Worm (Caenorhabditis elegans) whole organism, L4/young adult: ENCODE data around the gene F55C10.5.
"Not testable (repeated sequence)": the region's sequence is repeated elsewhere in the genome, so short reads cannot be mapped to it uniquely, and the experiment has no call there.

ENCODE experiments used
- W03F9.2 ChIP-seq: fragments of 150-350 bp; optimal IDR thresholded peaks from 2 replicates; lab custom pipeline; 2014; ENCODE audit warnings: missing biosample characterization, missing genetic modification characterization
- dao-5 ChIP-seq: sonication (generic microtip); optimal IDR thresholded peaks from 2 replicates; lab custom pipeline; 2016; ENCODE audit warnings: missing genotype, missing genetic modification characterization, moderate library complexity, missing compliant biosample characterization
- him-1 ChIP-seq: sonication (generic microtip); optimal IDR thresholded peaks from 2 replicates; lab custom pipeline; 2016; ENCODE audit warnings: missing genotype, missing genetic modification reagents, missing genetic modification characterization, missing compliant biosample characterization

F55C10.5 gene

DNA sequence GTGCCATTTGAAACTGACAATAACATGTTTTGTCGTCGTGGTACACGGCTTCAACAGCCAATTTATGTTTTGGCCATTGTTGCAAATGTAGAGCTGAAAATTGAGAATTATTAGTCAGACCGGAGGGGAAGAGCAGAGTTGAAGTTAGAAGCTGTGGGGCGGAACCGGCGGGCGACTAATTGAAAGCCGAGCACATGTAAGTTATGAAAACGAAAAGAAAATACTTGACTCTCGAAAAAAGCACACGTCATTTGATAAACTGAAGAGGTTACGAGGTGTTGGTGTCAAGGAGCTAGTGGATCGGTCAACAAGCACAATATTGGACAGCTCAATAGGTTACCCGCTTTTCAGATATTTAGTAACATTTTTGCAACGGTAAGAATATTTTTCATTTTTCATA, 16.8 kb upstream of the F55C10.5 start, which contains the start of gene dop-5:
TSS of gene dop-5 (minus strand) at position 101 of the 400 bp plus-strand sequence.
- no peak for TF ChIP-seq W03F9.2 (tag; lab: Kevin White, UChicago)
- no peak for TF ChIP-seq dao-5 (tag; lab: Kevin White, UChicago)
- TF ChIP-seq him-1 (tag; lab: Kevin White, UChicago), result no peak

DNA sequence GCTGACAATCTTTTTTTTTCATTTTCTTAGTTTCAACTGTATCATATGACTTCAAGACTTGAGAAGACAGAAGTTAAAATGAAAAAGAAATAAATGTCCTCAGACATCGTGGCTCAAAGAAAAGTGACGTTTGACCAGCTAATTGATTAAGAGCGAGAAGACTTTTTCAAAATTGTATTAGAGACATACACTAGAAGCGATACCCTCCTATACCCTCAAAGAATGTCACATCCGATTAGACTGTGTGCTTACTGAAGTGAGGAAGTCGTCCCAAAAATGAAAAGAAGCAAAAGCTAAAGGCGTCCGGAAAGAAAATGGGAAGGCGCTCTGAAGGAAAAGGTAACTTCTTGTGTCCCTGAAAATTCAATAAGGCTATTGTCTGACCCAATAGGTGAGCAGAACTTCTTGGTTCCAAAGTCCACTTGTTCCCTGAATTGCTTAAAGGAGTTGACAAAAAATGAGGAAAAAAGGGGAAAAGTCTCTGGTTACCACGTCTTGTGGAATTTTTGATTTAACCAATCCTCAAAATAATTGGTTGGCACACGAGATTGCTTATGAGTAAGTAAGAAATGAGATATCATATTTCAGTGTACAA, 10.5 kb upstream of the F55C10.5 start:
- TF ChIP-seq him-1 (tag; lab: Kevin White, UChicago) (no peak), dao-5 (tag; lab: Kevin White, UChicago) (no peak), W03F9.2 (tag; lab: Kevin White, UChicago) (no peak)

DNA sequence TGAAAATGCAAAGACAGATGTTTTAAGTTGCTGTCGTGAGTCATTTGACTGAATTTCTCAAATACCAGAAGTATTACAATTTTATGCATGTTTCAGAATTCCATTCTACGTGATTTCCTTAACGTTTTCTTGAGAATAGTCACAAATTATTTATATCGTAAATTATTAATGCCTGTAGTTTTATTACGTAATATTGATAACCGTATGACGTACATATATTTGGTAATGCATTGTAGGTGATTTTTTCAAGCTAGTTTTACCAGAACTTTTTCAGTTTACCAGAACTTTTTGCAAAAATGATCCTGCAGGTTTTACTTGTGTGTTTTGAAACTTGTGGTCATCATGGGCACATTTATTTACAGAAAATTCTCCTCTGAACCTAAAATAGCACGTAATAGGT, 9.0 kb upstream of the F55C10.5 start:
- TF ChIP-seq him-1 (tag; lab: Kevin White, UChicago), result no peak
- TF ChIP-seq dao-5 (tag; lab: Kevin White, UChicago), result no peak
- no peak for TF ChIP-seq W03F9.2 (tag; lab: Kevin White, UChicago)

DNA sequence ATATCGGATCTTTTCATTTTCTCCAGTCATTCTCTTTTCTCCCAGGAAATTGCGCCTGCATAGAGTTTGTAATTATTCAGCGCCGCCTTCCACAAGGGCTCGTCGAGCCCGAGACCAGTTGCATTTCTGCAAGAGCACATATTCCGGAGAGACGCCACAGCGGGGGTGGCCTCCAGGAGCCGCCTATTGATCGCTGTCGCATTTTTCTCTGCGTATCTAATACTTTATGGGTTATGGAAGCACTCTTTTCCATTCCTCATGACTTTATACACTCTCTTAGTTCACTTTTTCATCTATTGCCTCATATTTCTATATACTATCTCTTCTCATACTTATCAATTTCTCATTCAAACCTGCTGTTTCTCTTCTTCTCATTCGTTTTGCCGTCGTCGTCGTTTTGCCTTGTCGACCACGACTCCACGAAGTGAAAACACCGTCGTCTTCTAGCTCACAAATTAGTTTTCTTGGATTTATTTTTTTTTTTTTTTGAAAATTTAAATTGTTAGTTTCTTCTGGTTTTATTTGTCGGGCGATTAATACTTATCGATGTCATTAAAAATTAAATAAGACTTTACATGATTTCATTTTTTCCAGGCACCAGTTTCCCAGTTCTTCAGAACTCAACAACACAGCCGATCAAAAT, 7.6 kb upstream of the F55C10.5 start, which contains the start of gene cnb-1:
TSS of gene cnb-1 (plus strand) at position 593 of the 643 bp plus-strand sequence.
- no peak for TF ChIP-seq dao-5 (tag; lab: Kevin White, UChicago)
- peak; percentile 79 for TF ChIP-seq him-1 (tag; lab: Kevin White, UChicago)

DNA sequence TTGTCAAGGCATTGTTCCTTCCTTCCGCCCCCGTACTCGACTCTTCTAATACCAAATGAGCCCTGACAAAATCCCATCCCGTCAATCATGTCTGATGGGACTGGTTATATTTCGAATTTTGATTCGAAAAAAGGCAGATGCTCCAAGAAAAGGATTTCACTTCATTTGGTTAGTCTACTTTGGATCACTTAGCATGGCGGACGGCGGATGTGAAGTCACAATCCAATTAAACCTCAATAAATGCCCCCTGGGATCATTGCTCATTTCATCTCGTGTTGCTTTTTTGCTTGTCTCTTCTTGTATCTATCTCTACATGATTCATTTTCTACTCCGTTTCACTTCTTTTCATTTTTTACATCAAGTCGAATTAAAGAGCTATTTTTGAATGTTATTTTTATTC, 3.6 kb upstream of the F55C10.5 start:
- TF ChIP-seq dao-5 (tag; lab: Kevin White, UChicago) (no peak), W03F9.2 (tag; lab: Kevin White, UChicago) (no peak), him-1 (tag; lab: Kevin White, UChicago) (no peak)

DNA sequence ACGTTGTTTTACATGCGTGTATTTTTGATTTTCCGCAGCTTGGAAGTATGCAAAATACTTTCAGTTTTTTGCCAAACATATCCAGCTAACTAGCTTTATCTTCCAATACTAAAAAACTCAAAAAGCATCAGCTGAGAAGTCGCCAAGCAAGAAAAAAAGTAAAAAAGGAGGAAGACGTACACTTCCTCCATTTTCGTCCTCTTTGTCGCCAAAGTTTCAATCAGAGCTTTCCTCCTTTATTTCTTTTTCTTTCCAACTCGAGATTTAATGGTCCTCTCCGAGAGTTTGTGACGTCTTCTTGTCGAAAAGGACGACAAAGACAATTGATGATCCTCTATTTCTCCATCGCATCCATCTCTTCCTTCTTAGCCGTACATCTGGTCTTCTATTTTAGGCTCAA, 2.3 kb upstream of the F55C10.5 start:
- TF ChIP-seq him-1 (tag; lab: Kevin White, UChicago) (no peak), dao-5 (tag; lab: Kevin White, UChicago) (no peak), W03F9.2 (tag; lab: Kevin White, UChicago) (no peak)

DNA sequence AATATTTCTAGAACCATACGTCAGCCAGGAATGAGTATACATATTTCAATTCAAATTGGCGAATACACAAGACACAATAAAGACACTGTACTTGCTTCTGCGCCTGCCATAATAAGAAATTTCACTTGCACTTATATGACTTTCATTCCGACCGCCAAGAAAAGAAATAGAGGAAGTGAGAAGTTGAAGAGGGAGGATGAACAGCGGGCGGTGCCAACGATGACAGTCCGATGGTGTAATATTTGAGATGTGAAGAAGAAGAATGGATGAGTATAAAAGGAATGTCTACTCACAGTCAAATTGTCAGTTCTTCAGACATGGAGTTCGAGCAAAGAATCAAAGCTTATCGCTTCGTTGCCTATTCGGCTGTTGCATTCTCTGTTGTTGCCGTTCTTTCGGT, 2.2 kb downstream of the F55C10.5 start, which contains the start of gene col-154:
TSS of gene col-154 (plus strand) at position 301 of the 400 bp plus-strand sequence.
- TF ChIP-seq W03F9.2 (tag; lab: Kevin White, UChicago) (no peak), him-1 (tag; lab: Kevin White, UChicago) (no peak), dao-5 (tag; lab: Kevin White, UChicago) (no peak)

DNA sequence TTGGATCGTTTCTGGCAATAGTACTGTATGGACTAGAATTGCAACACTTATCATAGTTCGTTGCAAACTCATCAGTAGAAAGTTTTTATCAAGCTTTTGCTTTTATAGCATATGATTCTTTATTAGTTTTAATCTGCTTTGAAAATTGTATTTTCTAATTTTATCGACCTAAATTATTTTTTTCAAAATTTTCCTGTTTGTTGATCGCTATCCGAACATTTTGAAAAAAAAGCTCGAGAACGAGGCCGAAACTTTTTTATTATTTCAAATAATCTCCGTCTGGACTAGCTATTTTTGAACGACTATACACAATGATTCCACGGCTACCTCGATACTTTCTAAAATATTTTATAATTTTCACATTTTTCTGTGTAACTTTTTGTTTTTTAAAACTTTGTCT, 3.5 kb downstream of the F55C10.5 start, which contains the start of gene F55C10.4:
TSS of gene F55C10.4 (plus strand) at position 301 of the 400 bp plus-strand sequence.
- TF ChIP-seq dao-5 (tag; lab: Kevin White, UChicago) (no peak), W03F9.2 (tag; lab: Kevin White, UChicago) (no peak), him-1 (tag; lab: Kevin White, UChicago) (no peak)

DNA sequence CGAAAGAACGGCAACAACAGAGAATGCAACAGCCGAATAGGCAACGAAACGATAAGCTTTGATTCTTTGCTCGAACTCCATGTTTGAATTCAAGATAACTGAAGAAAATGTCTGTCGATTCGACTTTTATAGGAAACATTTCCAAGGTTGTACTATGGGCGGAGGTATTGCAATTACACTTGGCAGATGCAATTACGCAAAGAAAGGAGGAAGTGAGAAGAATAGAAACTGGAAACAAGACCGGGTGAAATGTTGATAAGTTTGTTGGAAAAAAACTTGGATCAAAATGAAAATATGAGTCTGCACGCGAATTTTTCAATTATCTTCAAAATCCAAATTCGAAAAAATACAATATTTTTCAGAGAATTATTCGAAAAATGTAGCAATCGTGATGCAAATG, 6.9 kb downstream of the F55C10.5 start, which contains the start of gene col-155:
TSS of gene col-155 (minus strand) at position 101 of the 400 bp plus-strand sequence.
- TF ChIP-seq W03F9.2 (tag; lab: Kevin White, UChicago) (no peak), dao-5 (tag; lab: Kevin White, UChicago) (no peak), him-1 (tag; lab: Kevin White, UChicago) (no peak)

DNA sequence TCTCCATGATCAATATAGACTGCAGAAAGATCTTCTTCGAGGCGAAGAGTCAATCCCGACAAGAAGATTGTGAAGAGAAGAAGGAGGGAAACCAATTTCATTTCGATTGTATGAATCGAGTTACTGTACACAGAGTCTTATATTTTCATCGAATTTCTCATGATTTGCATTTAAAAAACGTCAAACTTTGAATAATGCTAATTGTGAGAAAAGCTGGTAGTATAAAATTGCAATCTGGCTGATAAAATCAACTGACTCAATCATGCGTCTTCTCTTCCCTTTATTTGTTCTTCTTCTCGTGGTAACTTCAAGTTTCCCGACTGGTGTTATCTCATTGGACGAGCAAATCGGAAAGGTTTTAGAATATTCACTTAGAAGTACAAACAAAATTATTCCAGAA, 7.5 kb downstream of the F55C10.5 start, which contains the start of the genes K03B8.11 and K03B8.14:
TSS of gene K03B8.11 (minus strand) at position 101 of the 400 bp plus-strand sequence.
TSS of gene K03B8.14 (plus strand) at position 110 of the 400 bp plus-strand sequence.
- TF ChIP-seq W03F9.2 (tag; lab: Kevin White, UChicago), result no peak
- TF ChIP-seq him-1 (tag; lab: Kevin White, UChicago), result no peak
- no peak for TF ChIP-seq dao-5 (tag; lab: Kevin White, UChicago)

DNA sequence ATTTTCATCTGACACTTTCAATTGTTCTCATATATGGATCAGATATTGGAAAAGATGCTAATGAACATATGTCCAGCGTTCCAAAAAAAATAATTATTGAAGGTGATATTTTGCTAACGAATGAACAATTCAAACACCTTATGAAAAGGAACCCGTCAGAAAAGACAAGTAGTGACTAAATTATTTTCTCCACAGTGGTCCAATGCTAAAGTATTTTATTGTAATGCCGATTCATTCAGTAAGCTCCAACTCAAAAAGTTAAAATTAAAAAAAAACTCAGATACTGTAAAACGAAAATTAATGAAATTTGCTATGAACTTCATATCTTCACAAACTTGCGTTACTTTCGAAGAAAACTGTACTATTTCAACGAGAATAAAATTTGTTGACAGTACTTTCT, 9.1 kb downstream of the F55C10.5 start, which contains the start of gene nas-16:
TSS of gene nas-16 (plus strand) at position 301 of the 400 bp plus-strand sequence.
- TF ChIP-seq dao-5 (tag; lab: Kevin White, UChicago) (no peak), W03F9.2 (tag; lab: Kevin White, UChicago) (no peak), him-1 (tag; lab: Kevin White, UChicago) (no peak)

DNA sequence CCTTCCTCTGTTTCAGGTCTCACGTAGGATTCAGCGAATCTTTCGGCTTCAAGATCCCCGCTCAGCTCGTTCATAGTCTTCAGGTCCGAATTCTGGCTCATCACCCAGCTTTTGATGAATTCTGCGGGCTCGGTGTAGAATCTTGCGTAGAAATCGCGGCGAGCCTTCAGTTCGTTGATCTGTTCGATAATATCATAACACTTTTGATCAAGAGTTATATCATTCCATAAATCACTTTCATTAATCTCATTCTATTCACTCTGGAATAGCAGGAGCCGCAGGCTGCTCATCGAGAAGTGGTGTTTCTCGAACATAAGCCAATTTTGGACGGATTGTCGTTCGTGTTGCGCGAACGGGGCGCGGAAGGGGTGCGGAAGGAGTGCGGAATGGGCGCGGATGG, 12.1 kb downstream of the F55C10.5 start, which contains the start of gene K03B8.4:
TSS of gene K03B8.4 (minus strand) at position 101 of the 400 bp plus-strand sequence.
- TF ChIP-seq him-1, W03F9.2, dao-5 (tag; lab: Kevin White, UChicago): not testable (repeated sequence)

DNA sequence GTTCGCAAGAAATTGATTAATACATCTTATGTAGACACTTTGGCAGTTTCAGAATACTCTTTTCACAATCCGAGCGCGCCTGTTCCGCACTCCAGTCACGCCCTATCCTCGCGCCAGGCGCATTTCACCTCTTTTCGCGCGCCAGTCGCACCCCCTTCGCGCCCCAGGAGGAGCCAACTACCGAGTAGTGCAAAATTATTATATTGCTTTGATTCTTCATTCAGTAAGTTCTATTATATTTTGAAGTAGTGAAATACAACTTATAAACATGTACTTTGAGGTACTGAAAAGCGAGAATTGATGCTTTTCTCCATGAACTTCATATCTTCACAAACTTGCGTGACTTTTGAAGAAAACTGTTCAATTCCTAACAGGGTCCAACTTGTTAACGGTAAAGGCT, 13.2 kb downstream of the F55C10.5 start, which contains the start of gene nas-18:
TSS of gene nas-18 (plus strand) at position 301 of the 400 bp plus-strand sequence.
- not testable (repeated sequence) for TF ChIP-seq W03F9.2, him-1, dao-5 (tag; lab: Kevin White, UChicago)
